Fruit fly (Drosophila melanogaster): ENCODE data around the gene bocks.

DNA sequence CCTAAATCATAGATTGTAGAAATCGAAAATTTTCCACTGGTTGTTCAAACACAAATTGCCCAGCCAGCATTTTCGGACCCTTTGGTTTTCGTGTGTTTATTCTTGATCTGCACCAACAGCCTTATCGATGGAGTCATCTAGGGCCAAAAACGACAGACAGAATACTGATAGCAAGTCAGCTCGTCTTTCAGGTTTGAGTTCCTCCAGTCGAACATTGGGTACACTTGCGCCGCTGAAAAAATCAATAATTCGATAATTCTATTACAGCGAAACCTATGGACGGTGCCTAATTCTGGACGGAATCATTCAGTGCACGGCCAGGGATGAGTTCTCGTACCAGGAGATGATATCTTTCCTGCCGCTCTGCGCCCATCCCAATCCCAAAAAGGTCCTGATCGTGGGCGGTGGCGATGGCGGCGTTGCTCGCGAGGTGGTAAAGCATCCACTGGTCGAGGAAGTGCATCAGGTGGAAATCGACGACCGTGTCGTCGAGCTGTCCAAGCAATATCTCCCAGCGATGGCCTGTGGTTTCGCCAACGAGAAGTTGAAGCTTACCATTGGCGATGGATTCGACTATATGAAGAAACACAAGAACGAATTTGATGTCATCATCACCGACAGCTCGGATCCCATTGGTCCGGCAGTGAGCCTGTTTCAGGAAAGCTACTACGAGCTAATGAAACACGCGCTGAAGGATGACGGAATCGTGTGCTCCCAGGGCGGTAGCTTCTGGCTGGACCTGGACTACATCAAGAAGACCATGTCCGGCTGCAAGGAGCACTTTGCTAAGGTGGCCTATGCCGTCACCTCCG lies 41.5 kb upstream of the bocks start:
- TF ChIP-seq pan (optimal IDR thresholded peaks at IDR 0.05) (no peak), Dll (optimal IDR thresholded peaks at IDR 0.05) (no peak)

Measured in whole organism.